Fruit fly (Drosophila melanogaster) whole organism, embryonic: ENCODE data around the gene Hpd.

ENCODE experiments used
- CG10321 ChIP-seq: fragments of 200-800 bp; sonication (Bioruptor generic); IDR thresholded peaks from 2 replicates; pipeline ENCODE4 v1.3.6; 2022; ENCODE audit warnings: missing biosample characterization, missing genetic modification characterization
- CG15269 ChIP-seq: fragments of 200-800 bp; sonication (Bioruptor generic); optimal IDR thresholded peaks from 2 replicates; lab custom pipeline; 2018; ENCODE audit warnings: missing biosample characterization, mild to moderate bottlenecking, missing genetic modification characterization, moderate library complexity
- CG17385 ChIP-seq: fragments of 200-800 bp; sonication (Bioruptor generic); optimal IDR thresholded peaks from 3 replicates; lab custom pipeline; 2018; ENCODE audit warnings: missing biosample characterization, mild to moderate bottlenecking, missing genetic modification characterization
- CG17568 ChIP-seq: fragments of 200-800 bp; sonication (Bioruptor generic); optimal IDR thresholded peaks from 2 replicates; lab custom pipeline; 2018; ENCODE audit warnings: missing biosample characterization, mild to moderate bottlenecking, missing genetic modification characterization, moderate library complexity
- CG34422 ChIP-seq: fragments of 200-800 bp; sonication (Bioruptor generic); IDR thresholded peaks from 3 replicates; pipeline ENCODE4 v1.3.6; 2022; ENCODE audit warnings: missing biosample characterization, missing genetic modification characterization
- CG3726 ChIP-seq: fragments of 200-800 bp; sonication (Bioruptor generic); IDR thresholded peaks from 3 replicates; pipeline ENCODE4, ENCODE4 v1.3.6; 2022; ENCODE audit warnings: missing biosample characterization, missing genetic modification characterization
- CG3847 ChIP-seq: fragments of 200-800 bp; sonication (Bioruptor generic); IDR thresholded peaks from 2 replicates; pipeline ENCODE4 v1.3.6; 2022; ENCODE audit warnings: missing biosample characterization, missing genetic modification characterization
- CG6175 ChIP-seq: fragments of 200-800 bp; sonication (Bioruptor generic); IDR thresholded peaks from 3 replicates; pipeline ENCODE4 v1.3.6; 2022; ENCODE audit warnings: missing biosample characterization, missing genetic modification characterization
- CG6813 ChIP-seq: fragments of 200-800 bp; sonication (Bioruptor generic); optimal IDR thresholded peaks from 2 replicates; lab custom pipeline; 2017; ENCODE audit warnings: missing biosample characterization, missing genetic modification characterization, mild to moderate bottlenecking, moderate library complexity, missing genetic modification reagents
- CG9215 ChIP-seq: fragments of 200-800 bp; sonication (Bioruptor generic); IDR thresholded peaks from 2 replicates; pipeline ENCODE4 v1.3.6; 2022; ENCODE audit warnings: missing biosample characterization, missing genetic modification characterization
- CG9609 ChIP-seq: fragments of 200-800 bp; sonication (Bioruptor generic); optimal IDR thresholded peaks from 3 replicates; lab custom pipeline; 2016; ENCODE audit warnings: missing biosample characterization, missing genetic modification characterization
- CG9797 ChIP-seq: fragments of 200-800 bp; sonication (Bioruptor generic); optimal IDR thresholded peaks from 3 replicates; lab custom pipeline; 2018; ENCODE audit warnings: missing biosample characterization, mild to moderate bottlenecking, missing genetic modification characterization
- E2f1 ChIP-seq: fragments of 200-800 bp; sonication (Bioruptor generic); IDR thresholded peaks from 2 replicates; pipeline ENCODE4 v1.3.6; 2022; ENCODE audit warnings: missing biosample characterization, missing genetic modification characterization
- Hmr ChIP-seq: fragments of 200-800 bp; sonication (Bioruptor generic); optimal IDR thresholded peaks from 3 replicates; lab custom pipeline; 2017; ENCODE audit warnings: mild to moderate bottlenecking, missing biosample characterization, missing genetic modification reagents, missing genetic modification characterization
- Hmx ChIP-seq: fragments of 200-800 bp; sonication (Bioruptor generic); optimal IDR thresholded peaks from 2 replicates; lab custom pipeline; 2016; ENCODE audit warnings: missing biosample characterization, missing genetic modification characterization
- Med ChIP-seq: fragments of 200-800 bp; sonication (Bioruptor generic); peaks from one replicate; lab custom pipeline; 2016; ENCODE audit warnings: missing biosample characterization, missing genetic modification characterization, mild to moderate bottlenecking, inconsistent platforms, moderate library complexity
- Meics ChIP-seq: fragments of 200-800 bp; sonication (Bioruptor generic); optimal IDR thresholded peaks from 2 replicates; lab custom pipeline; 2017; ENCODE audit warnings: missing biosample characterization, mild to moderate bottlenecking, missing genetic modification characterization
- Mes4 ChIP-seq: fragments of 200-800 bp; sonication (Bioruptor generic); optimal IDR thresholded peaks from 2 replicates; lab custom pipeline; 2016; ENCODE audit warnings: missing biosample characterization, missing genetic modification characterization
- Opbp ChIP-seq: fragments of 200-800 bp; sonication (Bioruptor generic); IDR thresholded peaks from 3 replicates; pipeline ENCODE4 v1.3.6; 2022; ENCODE audit warnings: missing biosample characterization, missing genetic modification characterization; ENCODE audit not compliant: partially characterized antibody
- Trl ChIP-seq, 3 experiments: fragments of >200 bp in 2 of 3; fragments of 200-800 bp in 1 of 3; sonication (Bioruptor generic) in 1 of 3; optimal IDR thresholded peaks; 2 replicates in 1 of 3; 3 replicates in 2 of 3; lab custom pipeline; 2016 to 2017; ENCODE audit warnings: missing biosample characterization in 1 of 3, missing genetic modification characterization in 1 of 3
- cg ChIP-seq: fragments of 200-800 bp; sonication (Bioruptor generic); optimal IDR thresholded peaks from 3 replicates; lab custom pipeline; 2019; ENCODE audit warnings: missing biosample characterization, mild to moderate bottlenecking, missing genetic modification characterization, moderate library complexity
- chinmo ChIP-seq: fragments of 200-800 bp; sonication (Bioruptor generic); IDR thresholded peaks from 4 replicates; pipeline ENCODE4 v1.3.6; 2022; ENCODE audit warnings: missing biosample characterization, missing genetic modification characterization; ENCODE audit not compliant: partially characterized antibody
- crol ChIP-seq: fragments of 200-800 bp; sonication (Bioruptor generic); IDR thresholded peaks from 2 replicates; pipeline ENCODE4 v1.3.6; 2022; ENCODE audit warnings: missing biosample characterization, missing genetic modification characterization
- dm ChIP-seq: fragments of 200-800 bp; sonication (Bioruptor generic); optimal IDR thresholded peaks from 3 replicates; lab custom pipeline; 2016; ENCODE audit warnings: missing biosample characterization, missing genetic modification characterization
- eve ChIP-seq, 2 experiments: fragments of >200 bp; optimal IDR thresholded peaks; 2 replicates each; lab custom pipeline; 2017; ENCODE audit warnings: missing biosample characterization in 2 of 2, missing genetic modification characterization in 2 of 2
- gsb ChIP-seq: fragments of 200-800 bp; sonication (Bioruptor generic); IDR thresholded peaks from 2 replicates; pipeline ENCODE4 v1.3.6; 2022; ENCODE audit warnings: missing biosample characterization, missing genetic modification characterization
- hbn ChIP-seq: fragments of 200-800 bp; sonication (Bioruptor generic); IDR thresholded peaks from 2 replicates; pipeline ENCODE4 v1.3.6; 2022; ENCODE audit warnings: missing biosample characterization, missing genetic modification characterization; ENCODE audit not compliant: partially characterized antibody
- hkb ChIP-seq, 2 experiments: fragments of 200-800 bp in 1 of 2; fragments of >200 bp in 1 of 2; sonication (Bioruptor generic) in 1 of 2; IDR thresholded peaks in 1 of 2; optimal IDR thresholded peaks in 1 of 2; 2 replicates each; pipeline versions ENCODE4 v1.3.6 to Lab custom; 2017 to 2022; ENCODE audit warnings: missing biosample characterization in 1 of 2, missing genetic modification characterization in 1 of 2
- ind ChIP-seq: fragments of 200-800 bp; sonication (Bioruptor generic); optimal IDR thresholded peaks from 3 replicates; lab custom pipeline; 2016; ENCODE audit warnings: missing biosample characterization, missing genetic modification characterization
- insv ChIP-seq, 2 experiments: fragments of 200-800 bp; sonication (Bioruptor generic); optimal IDR thresholded peaks; 3 replicates each; lab custom pipeline; 2016 to 2018; ENCODE audit warnings: missing biosample characterization in 2 of 2, missing genetic modification characterization in 2 of 2
- nerfin-2 ChIP-seq: fragments of 200-800 bp; sonication (Bioruptor generic); IDR thresholded peaks from 2 replicates; pipeline ENCODE4 v1.3.6; 2022; ENCODE audit warnings: missing biosample characterization, missing genetic modification characterization; ENCODE audit not compliant: partially characterized antibody
- pros ChIP-seq: fragments of 200-800 bp; sonication (Bioruptor generic); optimal IDR thresholded peaks from 3 replicates; lab custom pipeline; 2019; ENCODE audit warnings: missing biosample characterization, mild to moderate bottlenecking, missing genetic modification characterization, moderate library complexity
- sna ChIP-seq: fragments of 200-800 bp; sonication (Bioruptor generic); IDR thresholded peaks from 2 replicates; pipeline ENCODE4 v1.3.6; 2022; ENCODE audit warnings: missing biosample characterization, missing genetic modification characterization; ENCODE audit not compliant: partially characterized antibody
- sr ChIP-seq: fragments of 200-800 bp; sonication (Bioruptor generic); IDR thresholded peaks from 3 replicates; pipeline ENCODE4 v1.3.6; 2022; ENCODE audit warnings: missing biosample characterization, missing genetic modification characterization
- stc ChIP-seq: fragments of 200-800 bp; sonication (Bioruptor generic); IDR thresholded peaks from 2 replicates; pipeline ENCODE4 v1.3.6; 2022; ENCODE audit warnings: missing biosample characterization, missing genetic modification characterization
- tna ChIP-seq: fragments of 200-800 bp; sonication (Bioruptor generic); IDR thresholded peaks from 2 replicates; pipeline ENCODE4 v1.3.6; 2022; ENCODE audit warnings: missing biosample characterization, missing genetic modification characterization; ENCODE audit not compliant: partially characterized antibody
- twi ChIP-seq: fragments of 200-800 bp; optimal IDR thresholded peaks from 2 replicates; lab custom pipeline; 2019; ENCODE audit warnings: missing biosample characterization, mild to moderate bottlenecking, missing genetic modification characterization, moderate library complexity
- zen2 ChIP-seq: fragments of 200-800 bp; sonication (Bioruptor generic); IDR thresholded peaks from 3 replicates; pipeline ENCODE4 v1.3.6; 2022; ENCODE audit warnings: missing biosample characterization, missing genetic modification characterization; ENCODE audit not compliant: partially characterized antibody

Hpd gene

DNA sequence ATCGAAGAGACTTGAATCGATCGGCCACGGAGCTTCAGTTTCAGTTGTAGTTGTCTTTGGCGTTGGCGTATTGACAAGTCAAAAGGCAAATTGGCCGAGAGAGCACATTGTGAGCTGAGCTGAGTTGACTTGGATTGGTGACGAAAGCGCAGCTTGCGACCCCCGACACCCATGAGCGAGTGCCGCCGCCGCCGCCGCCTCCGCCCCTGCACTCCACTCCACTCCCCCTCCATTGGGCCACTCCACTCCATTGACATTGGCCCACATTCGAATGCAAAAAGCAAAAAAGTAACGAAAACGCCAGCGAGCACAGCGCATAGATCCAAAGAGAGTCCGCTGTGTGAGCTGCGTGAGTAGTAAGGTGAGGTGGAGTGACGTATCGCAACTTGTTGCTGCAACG is 41.9 kb downstream of the Hpd start (continued):
- peak; percentile 1 for TF ChIP-seq CG15269 (tag; lab: Kevin White, UChicago)
- 0 out of 3 replicates have a peak, but pooled peaks have one; percentile 26 for TF ChIP-seq CG34422 (GFP tag; lab: Robert Waterston, UW)
- TF ChIP-seq chinmo (GFP tag; lab: Robert Waterston, UW), result peak; percentile 94; the same call in 2 of the 4 replicates
- peak; percentile 15; the same call in 1 of the 2 replicates for TF ChIP-seq stc (GFP tag; lab: Robert Waterston, UW)
- TF ChIP-seq pros (GFP tag; lab: Kevin White, UChicago), result peak; percentile 17
- no peak for TF ChIP-seq CG3847 (GFP tag; lab: Robert Waterston, UW)
- TF ChIP-seq twi, result no peak
- TF ChIP-seq CG17385, result no peak
- peak; percentile 20; the same call in 1 of the 2 replicates for TF ChIP-seq E2f1 (GFP tag; lab: Robert Waterston, UW)
- TF ChIP-seq Opbp (GFP tag; lab: Robert Waterston, UW), result 0 out of 3 replicates have a peak, but pooled peaks have one; percentile 22
- no peak for TF ChIP-seq CG3726 (GFP tag; lab: Robert Waterston, UW)
- no peak for TF ChIP-seq CG6813 (GFP tag; lab: Kevin White, UChicago)
- peak; percentile 2 for TF ChIP-seq cg
- no peak for TF ChIP-seq hkb (optimal IDR thresholded peaks at IDR 0.05; lab: Kevin White, UChicago)
- 0 out of 2 replicates have a peak, but pooled peaks have one; percentile 18 for TF ChIP-seq hkb (GFP tag; IDR thresholded peaks at IDR 0.05; lab: Robert Waterston, UW)
- no peak for TF ChIP-seq Mes4 (GFP tag; lab: Kevin White, UChicago)
- peak; percentile 64; the same call in 1 of the 3 replicates for TF ChIP-seq CG6175 (GFP tag; lab: Robert Waterston, UW)
- TF ChIP-seq CG9797 (GFP tag; lab: Kevin White, UChicago), result no peak
- peak; percentile 54 for TF ChIP-seq Meics
- no peak for TF ChIP-seq CG9609 (GFP tag; lab: Kevin White, UChicago)
- TF ChIP-seq hbn, result 0 out of 2 replicates have a peak, but pooled peaks have one; percentile 29
- no peak for TF ChIP-seq ind (GFP tag; lab: Kevin White, UChicago)
- TF ChIP-seq Med (GFP tag; lab: Kevin White, UChicago), result peak; percentile 48
- peak; percentile 80 for TF ChIP-seq sr (GFP tag; lab: Robert Waterston, UW)
- TF ChIP-seq insv (GFP tag; optimal IDR thresholded peaks at IDR 0.05; lab: Kevin White, UChicago), result no peak
- TF ChIP-seq zen2 (GFP tag; lab: Robert Waterston, UW), result peak; percentile 50; the same call in 1 of the 3 replicates
- TF ChIP-seq Trl (optimal IDR thresholded peaks at IDR 0.05; lab: Kevin White, UChicago), result peak in 1 of 2 experiments; percentile 18
- no peak for TF ChIP-seq Trl (GFP tag; optimal IDR thresholded peaks at IDR 0.05; lab: Kevin White, UChicago)
- no peak for TF ChIP-seq CG10321
- TF ChIP-seq dm (GFP tag; lab: Kevin White, UChicago), result no peak
- 0 out of 2 replicates have a peak, but pooled peaks have one; percentile 30 for TF ChIP-seq tna (GFP tag; lab: Robert Waterston, UW)
- TF ChIP-seq sna (GFP tag; lab: Robert Waterston, UW), result 0 out of 2 replicates have a peak, but pooled peaks have one; percentile 37
- no peak for TF ChIP-seq gsb
- no peak for TF ChIP-seq CG9215 (GFP tag; lab: Robert Waterston, UW)
- TF ChIP-seq Hmr (GFP tag; lab: Kevin White, UChicago), result no peak
- peak; percentile 90 for TF ChIP-seq crol (GFP tag; lab: Robert Waterston, UW)

DNA sequence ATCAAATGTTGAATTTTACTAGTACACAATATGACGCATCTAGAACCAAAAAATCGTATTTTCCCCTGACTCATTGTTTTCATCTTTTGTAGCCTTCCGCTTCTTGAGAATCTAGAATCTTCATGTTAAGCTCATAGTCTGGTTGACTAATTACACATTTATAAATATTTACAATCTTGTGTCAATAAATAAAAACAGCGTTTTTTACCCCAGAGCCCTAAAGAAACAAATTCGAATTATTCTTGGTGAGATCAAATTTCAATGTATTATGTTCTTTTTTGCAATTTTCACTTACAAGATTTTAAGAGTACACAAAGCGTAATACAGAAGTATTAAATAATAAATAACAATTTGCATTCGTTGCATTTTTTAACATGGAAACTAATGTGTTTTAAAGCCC is 43.6 kb downstream of the Hpd start:
- TF ChIP-seq Hmx (GFP tag; lab: Kevin White, UChicago), result peak; percentile 44
- TF ChIP-seq eve (GFP tag; optimal IDR thresholded peaks at IDR 0.05; lab: Kevin White, UChicago), result peak in 1 of 2 experiments; percentile 58
- TF ChIP-seq CG17568 (GFP tag; lab: Kevin White, UChicago), result peak; percentile 19
- TF ChIP-seq nerfin-2, result no peak
- TF ChIP-seq CG6813 (GFP tag; lab: Kevin White, UChicago), result peak; percentile 31
